Worm (Caenorhabditis elegans) whole organism, early embryonic: ENCODE measurements around the gene CD4.11.
A peak's percentile ranks its signal among the peaks of the same experiment; 100 is the strongest.

Experiments used
- B0310.2 ChIP-seq: sonication (generic microtip); optimal IDR thresholded peaks from 2 replicates; lab custom pipeline; 2016; ENCODE audit warnings: mild to moderate bottlenecking, missing genetic modification characterization, missing compliant biosample characterization
- F13C5.2 ChIP-seq: sonication (generic microtip); optimal IDR thresholded peaks from 2 replicates; lab custom pipeline; 2017; ENCODE audit warnings: mild to moderate bottlenecking, missing genetic modification characterization, inconsistent platforms, missing compliant biosample characterization
- aly-1 ChIP-seq: sonication (generic microtip); optimal IDR thresholded peaks from 2 replicates; lab custom pipeline; 2016; ENCODE audit warnings: missing genetic modification characterization, missing compliant biosample characterization
- ama-1 ChIP-seq: fragments of 150-350 bp; optimal IDR thresholded peaks from 2 replicates; lab custom pipeline; 2014
- ceh-13 ChIP-seq: fragments of 200-800 bp; sonication (Bioruptor generic); optimal IDR thresholded peaks from 2 replicates; lab custom pipeline; 2018; ENCODE audit warnings: mild to moderate bottlenecking, missing genetic modification characterization, missing compliant biosample characterization
- ceh-36 ChIP-seq: sonication (generic microtip); optimal IDR thresholded peaks from 2 replicates; lab custom pipeline; 2016; ENCODE audit warnings: missing genetic modification characterization, inconsistent platforms, missing compliant biosample characterization
- ets-7 ChIP-seq: sonication (generic microtip); optimal IDR thresholded peaks from 2 replicates; lab custom pipeline; 2016; ENCODE audit warnings: missing genotype, missing genetic modification characterization, missing compliant biosample characterization
- flt-1 ChIP-seq: fragments of 200-800 bp; sonication (Bioruptor generic); IDR thresholded peaks from 2 replicates; pipeline ENCODE4 v1.3.6; 2022; ENCODE audit warnings: missing genetic modification characterization, missing compliant biosample characterization
- hmbx-1 ChIP-seq: sonication (generic microtip); optimal IDR thresholded peaks from 2 replicates; lab custom pipeline; 2016; ENCODE audit warnings: mild to moderate bottlenecking, missing genetic modification characterization, missing compliant biosample characterization
- hmg-4 ChIP-seq: fragments of 200-800 bp; sonication (Bioruptor generic); optimal IDR thresholded peaks from 2 replicates; lab custom pipeline; 2018; ENCODE audit warnings: mild to moderate bottlenecking, missing genetic modification characterization, missing compliant biosample characterization
- hnd-1 ChIP-seq: sonication (generic microtip); optimal IDR thresholded peaks from 2 replicates; lab custom pipeline; 2016; ENCODE audit warnings: missing genetic modification characterization, missing compliant biosample characterization
- pes-1 ChIP-seq: fragments of 200-800 bp; sonication (Bioruptor generic); IDR thresholded peaks from 2 replicates; pipeline ENCODE4 v1.3.6; 2022; ENCODE audit warnings: missing genetic modification reagents, missing genetic modification characterization, missing compliant biosample characterization
- scrt-1 ChIP-seq: fragments of 200-800 bp; sonication (Bioruptor generic); IDR thresholded peaks from 2 replicates; pipeline ENCODE4 v1.3.6; 2022; ENCODE audit warnings: missing genetic modification characterization, missing compliant biosample characterization
- sea-1 ChIP-seq: fragments of 200-800 bp; sonication (Bioruptor generic); conservative IDR thresholded peaks from 2 replicates; pipeline ENCODE4 v1.3.6; 2022; ENCODE audit warnings: missing genetic modification characterization, missing compliant biosample characterization
- tbx-11 ChIP-seq: fragments of 200-800 bp; sonication (Bioruptor generic); IDR thresholded peaks from 2 replicates; pipeline ENCODE4 v1.3.6; 2022; ENCODE audit warnings: missing genetic modification characterization, missing compliant biosample characterization
- tbx-37 ChIP-seq: fragments of 200-800 bp; sonication (Bioruptor generic); conservative IDR thresholded peaks from 2 replicates; pipeline ENCODE4 v1.3.6; 2022; ENCODE audit warnings: missing genetic modification reagents, missing genetic modification characterization, missing compliant biosample characterization
- tra-4 ChIP-seq: sonication (generic microtip); optimal IDR thresholded peaks from 2 replicates; lab custom pipeline; 2017; ENCODE audit warnings: missing genetic modification characterization, missing compliant biosample characterization

The CD4.11 gene

DNA sequence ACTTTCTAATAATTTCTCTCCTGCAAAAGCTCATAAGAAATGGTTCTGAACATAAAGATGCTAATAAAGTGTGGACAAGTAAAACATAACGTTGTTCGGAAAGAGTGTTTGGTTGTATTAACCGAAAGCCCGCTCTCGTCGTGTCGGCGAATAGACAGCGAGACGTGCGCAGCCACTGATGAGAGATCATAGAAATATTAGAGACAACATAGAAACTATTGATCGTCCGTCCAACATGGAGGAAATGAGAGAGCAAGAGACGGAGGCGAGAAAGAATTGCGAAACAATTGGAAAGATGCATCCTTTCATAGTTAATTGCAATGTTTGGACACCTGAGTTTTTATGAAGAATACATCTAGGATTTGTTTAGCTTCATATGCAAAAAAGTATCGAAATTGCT, 4.4 kb upstream of the CD4.11 start:
- no peak for TF ChIP-seq tra-4
- no peak for TF ChIP-seq scrt-1 (GFP tag; lab: Robert Waterston, UW)
- TF ChIP-seq flt-1 (GFP tag; lab: Robert Waterston, UW): no peak
- peak; percentile 40 for TF ChIP-seq F13C5.2 (tag; lab: Kevin White, UChicago)
- TF ChIP-seq aly-1 (tag; lab: Kevin White, UChicago): no peak
- TF ChIP-seq hnd-1 (tag; lab: Kevin White, UChicago): no peak

DNA sequence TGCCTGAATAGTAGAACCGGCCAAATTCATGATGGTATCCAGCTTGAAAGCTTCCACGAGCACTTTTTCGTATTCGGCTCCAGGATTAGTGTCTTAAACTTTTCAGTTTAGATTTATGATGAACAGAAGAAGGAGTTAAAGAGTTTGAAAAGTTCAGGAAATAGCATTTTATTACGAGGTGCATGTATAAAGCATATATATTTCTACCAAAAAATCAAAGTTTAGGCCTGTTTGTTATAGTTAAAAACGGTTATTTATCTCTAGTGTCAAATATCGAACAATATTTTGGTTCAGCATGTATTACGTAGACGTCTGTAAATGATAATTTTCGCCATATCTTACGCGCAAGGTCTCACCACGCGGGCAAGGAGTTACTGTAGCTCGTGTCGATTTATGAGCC, 3.6 kb upstream of the CD4.11 start, which contains the start of gene klc-2:
klc-2 (minus strand) TSS at position 101 of the 400 bp plus-strand sequence.
- TF ChIP-seq hmbx-1 (no peak), ceh-36 (no peak), ama-1 (lab: Kevin White, UChicago) (no peak), scrt-1 (GFP tag; lab: Robert Waterston, UW) (no peak), sea-1 (no peak), tra-4 (no peak), hmg-4 (GFP tag; lab: Kevin White, UChicago) (no peak)

DNA sequence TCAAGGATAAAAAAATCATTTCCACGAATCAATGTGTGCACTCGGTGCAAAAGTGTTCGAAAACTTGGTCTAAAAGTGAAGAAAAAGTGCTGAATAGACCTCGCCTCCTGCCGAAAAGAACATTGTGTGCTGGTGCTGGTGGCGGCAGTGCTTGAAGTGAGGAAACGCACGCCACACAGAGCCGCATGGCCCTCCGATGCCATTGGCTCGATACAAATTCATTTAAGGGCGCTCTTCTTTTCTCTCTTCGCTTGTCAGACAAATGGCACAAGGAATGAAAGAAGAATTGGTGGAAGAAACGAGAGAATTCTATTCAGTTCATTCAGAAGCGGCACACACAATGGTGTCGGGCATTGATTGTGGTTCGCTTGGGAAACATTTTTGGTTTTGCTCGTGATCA, 2.6 kb upstream of the CD4.11 start:
- no peak for TF ChIP-seq ets-7 (tag; lab: Kevin White, UChicago)
- no peak for TF ChIP-seq hmg-4 (GFP tag; lab: Kevin White, UChicago)
- TF ChIP-seq tra-4: no peak
- no peak for TF ChIP-seq B0310.2 (tag; lab: Kevin White, UChicago)
- no peak for TF ChIP-seq ceh-13 (GFP tag; lab: Kevin White, UChicago)
- no peak for TF ChIP-seq tbx-11 (GFP tag; lab: Robert Waterston, UW)
- TF ChIP-seq hmbx-1: no peak
- TF ChIP-seq F13C5.2 (tag; lab: Kevin White, UChicago): no peak
- TF ChIP-seq scrt-1 (GFP tag; lab: Robert Waterston, UW): no peak
- TF ChIP-seq ama-1 (lab: Kevin White, UChicago): no peak
- no peak for TF ChIP-seq hnd-1 (tag; lab: Kevin White, UChicago)
- no peak for TF ChIP-seq sea-1

DNA sequence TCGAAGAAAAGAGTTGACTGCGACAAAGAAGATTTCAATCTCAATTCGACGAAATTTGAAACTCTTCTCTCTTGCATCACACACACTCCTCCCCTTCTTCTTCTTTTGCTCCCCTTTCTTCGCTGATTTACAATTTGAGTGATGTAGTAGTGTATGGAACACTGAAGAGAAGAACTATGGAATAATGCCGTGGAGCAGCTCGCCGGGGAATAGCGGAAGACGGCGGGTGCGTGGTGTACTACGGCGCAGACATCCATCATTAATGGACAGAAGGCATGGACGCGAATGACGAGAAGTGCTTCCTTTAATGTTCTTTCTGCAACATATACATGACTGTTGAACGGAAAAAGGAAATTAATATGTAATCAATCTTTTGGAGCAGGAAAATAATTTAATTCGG, 2.1 kb upstream of the CD4.11 start:
- no peak for TF ChIP-seq flt-1 (GFP tag; lab: Robert Waterston, UW)
- no peak for TF ChIP-seq tbx-11 (GFP tag; lab: Robert Waterston, UW)
- TF ChIP-seq tbx-37 (GFP tag; lab: Robert Waterston, UW): no peak
- TF ChIP-seq scrt-1 (GFP tag; lab: Robert Waterston, UW): no peak
- no peak for TF ChIP-seq hmg-4 (GFP tag; lab: Kevin White, UChicago)
- no peak for TF ChIP-seq hnd-1 (tag; lab: Kevin White, UChicago)
- no peak for TF ChIP-seq ceh-13 (GFP tag; lab: Kevin White, UChicago)
- no peak for TF ChIP-seq ama-1 (lab: Kevin White, UChicago)
- no peak for TF ChIP-seq tra-4
- no peak for TF ChIP-seq sea-1
- no peak for TF ChIP-seq F13C5.2 (tag; lab: Kevin White, UChicago)

DNA sequence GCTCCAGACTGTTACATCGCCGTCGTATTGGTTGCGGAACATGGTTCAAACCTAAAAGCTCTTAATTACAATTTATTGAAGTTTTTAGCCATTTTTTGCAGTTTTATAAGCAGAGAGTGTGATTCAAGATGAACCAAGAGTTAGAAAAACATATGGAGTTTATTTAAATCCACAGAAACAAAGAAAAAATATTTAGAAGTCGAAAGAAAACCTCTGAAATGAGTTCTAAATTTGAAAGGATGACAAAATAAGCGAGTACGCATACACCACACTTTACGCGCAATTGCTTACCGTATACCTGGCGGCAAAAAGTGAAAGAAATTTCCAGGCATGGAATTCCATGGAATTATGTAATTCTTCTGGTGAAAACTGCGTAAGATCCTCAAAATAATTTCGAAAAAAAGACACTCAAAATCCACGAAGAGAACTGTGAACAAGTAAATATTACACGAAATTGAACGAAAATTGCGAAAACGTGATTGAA, 598 bp upstream of the CD4.11 start, which contains the start of gene pas-6:
pas-6 (minus strand) TSS at position 51 of the 484 bp plus-strand sequence.
- peak; percentile 24 for TF ChIP-seq F13C5.2 (tag; lab: Kevin White, UChicago)
- TF ChIP-seq flt-1 (GFP tag; lab: Robert Waterston, UW): no peak

DNA sequence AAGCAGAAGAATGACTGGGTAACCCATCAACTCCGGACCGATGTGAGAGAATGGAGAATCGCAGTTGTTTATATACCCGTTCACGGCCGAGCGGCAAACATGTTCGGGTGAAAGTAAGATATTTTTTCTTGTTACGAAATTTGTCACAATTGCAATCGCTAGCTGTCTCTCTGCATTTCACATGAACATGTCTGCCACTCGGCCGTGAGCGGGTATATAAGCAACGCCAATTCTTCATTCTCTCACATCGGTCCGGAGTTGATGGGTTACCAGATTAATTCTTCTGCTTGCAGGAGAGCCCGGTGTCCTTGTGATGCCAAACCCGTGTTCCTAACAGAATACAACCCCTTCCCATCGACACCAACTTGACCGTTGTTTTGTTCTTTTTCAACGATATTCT, 2.1 kb downstream of the CD4.11 start:
- TF ChIP-seq F13C5.2 (tag; lab: Kevin White, UChicago) (no peak), hmg-4 (GFP tag; lab: Kevin White, UChicago) (no peak), ceh-36 (no peak), tbx-11 (GFP tag; lab: Robert Waterston, UW) (no peak), aly-1 (tag; lab: Kevin White, UChicago) (no peak), tra-4 (no peak), hnd-1 (tag; lab: Kevin White, UChicago) (no peak), pes-1 (no peak), tbx-37 (GFP tag; lab: Robert Waterston, UW) (no peak), sea-1 (no peak), scrt-1 (GFP tag; lab: Robert Waterston, UW) (no peak), ets-7 (tag; lab: Kevin White, UChicago) (no peak), B0310.2 (tag; lab: Kevin White, UChicago) (no peak), ama-1 (lab: Kevin White, UChicago) (no peak), flt-1 (GFP tag; lab: Robert Waterston, UW) (no peak), ceh-13 (GFP tag; lab: Kevin White, UChicago) (no peak)

DNA sequence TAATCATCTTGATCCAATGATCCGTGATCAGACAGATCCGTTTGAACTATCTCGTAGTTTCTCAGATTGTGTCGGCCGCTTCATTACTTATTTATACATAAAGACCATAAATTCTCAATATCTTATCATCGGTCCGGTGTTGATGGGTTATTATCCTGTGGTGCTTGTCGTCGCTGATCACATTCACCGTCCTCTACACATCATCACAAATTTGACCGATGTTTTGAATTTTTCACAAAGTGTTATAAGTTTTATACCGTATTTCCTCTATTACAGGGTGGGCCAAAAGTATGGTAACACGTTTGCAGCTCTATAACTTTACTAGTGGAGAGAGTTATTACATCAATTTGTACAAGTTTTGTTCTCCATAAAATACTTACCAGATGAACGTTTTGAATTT, 3.0 kb downstream of the CD4.11 start:
- TF ChIP-seq tra-4 (no peak), scrt-1 (GFP tag; lab: Robert Waterston, UW) (no peak), ets-7 (tag; lab: Kevin White, UChicago) (no peak), F13C5.2 (tag; lab: Kevin White, UChicago) (no peak), aly-1 (tag; lab: Kevin White, UChicago) (no peak), sea-1 (no peak), ama-1 (lab: Kevin White, UChicago) (no peak), hmg-4 (GFP tag; lab: Kevin White, UChicago) (no peak), hmbx-1 (no peak), flt-1 (GFP tag; lab: Robert Waterston, UW) (no peak), tbx-37 (GFP tag; lab: Robert Waterston, UW) (no peak), tbx-11 (GFP tag; lab: Robert Waterston, UW) (no peak), B0310.2 (tag; lab: Kevin White, UChicago) (no peak), hnd-1 (tag; lab: Kevin White, UChicago) (no peak), ceh-13 (GFP tag; lab: Kevin White, UChicago) (no peak), pes-1 (no peak), ceh-36 (no peak)

DNA sequence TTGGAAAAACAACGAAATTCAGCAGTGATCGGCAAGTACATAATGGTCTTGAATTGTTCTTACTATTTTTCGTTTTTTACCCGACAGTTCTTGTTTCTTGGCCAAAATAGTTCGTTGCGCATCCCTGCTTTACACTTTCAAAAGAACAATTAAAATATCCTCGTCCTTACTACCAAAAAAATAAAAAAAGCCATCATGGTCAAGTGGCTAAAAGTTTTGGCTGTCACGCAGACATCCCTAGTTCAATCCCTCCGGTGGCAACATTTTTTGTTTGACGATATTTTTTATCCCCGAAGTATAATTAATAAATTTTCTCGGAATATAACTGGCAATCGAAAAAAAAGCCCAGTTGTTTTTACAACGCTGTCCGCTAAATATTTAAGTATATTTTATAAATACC, 7.0 kb downstream of the CD4.11 start:
- TF ChIP-seq flt-1 (GFP tag; lab: Robert Waterston, UW) (no peak), pes-1 (no peak), scrt-1 (GFP tag; lab: Robert Waterston, UW) (no peak), tbx-37 (GFP tag; lab: Robert Waterston, UW) (no peak), ceh-36 (no peak), F13C5.2 (tag; lab: Kevin White, UChicago) (no peak), ets-7 (tag; lab: Kevin White, UChicago) (no peak)
